Worm (Caenorhabditis elegans) whole organism, L1 larva: ENCODE results near the gene srj-33.

Experiments
- C04F5.9 ChIP-seq: sonication (generic microtip); optimal IDR thresholded peaks from 2 replicates; lab custom pipeline; 2016; ENCODE audit warnings: missing genetic modification characterization, missing compliant biosample characterization
- C16A3.4 ChIP-seq: fragments of 150-350 bp; optimal IDR thresholded peaks from 2 replicates; lab custom pipeline; 2014; ENCODE audit warnings: missing biosample characterization, missing genetic modification characterization
- F16B12.6 ChIP-seq: fragments of 150-350 bp; optimal IDR thresholded peaks from 2 replicates; lab custom pipeline; 2014; ENCODE audit warnings: missing biosample characterization, missing genetic modification characterization
- Y116A8C.19 ChIP-seq: sonication (generic microtip); optimal IDR thresholded peaks from 2 replicates; lab custom pipeline; 2016; ENCODE audit warnings: missing compliant biosample characterization, missing genetic modification characterization, borderline replicate concordance
- alr-1 ChIP-seq: fragments of 200-800 bp; sonication (Bioruptor generic); optimal IDR thresholded peaks from 2 replicates; lab custom pipeline; 2018; ENCODE audit warnings: borderline replicate concordance, mild to moderate bottlenecking, missing genetic modification characterization, missing compliant biosample characterization
- ama-1 ChIP-seq: fragments of 150-350 bp; optimal IDR thresholded peaks from 2 replicates; lab custom pipeline; 2014
- blmp-1 ChIP-seq: fragments of 150-350 bp; optimal IDR thresholded peaks from 2 replicates; lab custom pipeline; 2014; ENCODE audit warnings: missing biosample characterization, missing genetic modification characterization
- ceh-8 ChIP-seq: fragments of 200-800 bp; sonication (Bioruptor generic); optimal IDR thresholded peaks from 2 replicates; lab custom pipeline; 2018; ENCODE audit warnings: mild to moderate bottlenecking, missing genetic modification characterization, moderate library complexity, missing compliant biosample characterization
- ceh-88 ChIP-seq: fragments of 200-800 bp; sonication (Bioruptor generic); IDR thresholded peaks from 2 replicates; pipeline ENCODE4 v1.3.6; 2022; ENCODE audit warnings: missing genetic modification characterization, missing compliant biosample characterization
- ceh-90 ChIP-seq: sonication (generic microtip); optimal IDR thresholded peaks from 2 replicates; lab custom pipeline; 2016; ENCODE audit warnings: missing genetic modification characterization, missing compliant biosample characterization
- dpl-1 ChIP-seq, 3 experiments: fragments of 150-350 bp in 2 of 3; sonication (generic microtip) in 1 of 3; optimal IDR thresholded peaks; 2 replicates each; lab custom pipeline; 2014 to 2017; ENCODE audit warnings: missing biosample characterization in 3 of 3, missing genetic modification characterization in 3 of 3, missing genetic modification reagents in 3 of 3
- efl-3 ChIP-seq: fragments of 200-800 bp; sonication (Bioruptor generic); optimal IDR thresholded peaks from 2 replicates; lab custom pipeline; 2018; ENCODE audit warnings: mild to moderate bottlenecking, missing genetic modification characterization, missing compliant biosample characterization
- ets-5 ChIP-seq: fragments of 200-800 bp; sonication (Bioruptor generic); IDR thresholded peaks from 2 replicates; pipeline ENCODE4 v1.3.6; 2022; ENCODE audit warnings: missing genetic modification characterization, missing compliant biosample characterization
- fkh-10 ChIP-seq: sonication (generic microtip); optimal IDR thresholded peaks from 2 replicates; lab custom pipeline; 2017; ENCODE audit warnings: missing biosample characterization, missing genetic modification reagents, missing genetic modification characterization
- fos-1 ChIP-seq: fragments of 150-350 bp; optimal IDR thresholded peaks from 2 replicates; lab custom pipeline; 2014; ENCODE audit warnings: missing biosample characterization, missing genetic modification characterization
- grh-1 ChIP-seq: fragments of 200-800 bp; sonication (Bioruptor generic); IDR thresholded peaks from 2 replicates; pipeline ENCODE4 v1.3.6; 2022; ENCODE audit warnings: missing genetic modification reagents, missing genetic modification characterization, missing compliant biosample characterization
- hpl-2 ChIP-seq: fragments of 150-350 bp; optimal IDR thresholded peaks from 2 replicates; lab custom pipeline; 2014; ENCODE audit warnings: missing biosample characterization, missing genetic modification reagents, missing genetic modification characterization
- irx-1 ChIP-seq: sonication (generic microtip); optimal IDR thresholded peaks from 2 replicates; lab custom pipeline; 2016; ENCODE audit warnings: missing genetic modification characterization, missing compliant biosample characterization
- lin-13 ChIP-seq: fragments of 150-350 bp; optimal IDR thresholded peaks from 2 replicates; lab custom pipeline; 2014; ENCODE audit warnings: missing biosample characterization, missing genetic modification reagents, missing genetic modification characterization
- lin-15B ChIP-seq: fragments of 150-350 bp; sonication (generic microtip); optimal IDR thresholded peaks from 3 replicates; lab custom pipeline; 2014; ENCODE audit warnings: missing biosample characterization, missing genetic modification characterization
- lin-35 ChIP-seq, 2 experiments: fragments of 150-350 bp; optimal IDR thresholded peaks; 2 replicates each; lab custom pipeline; 2014; ENCODE audit warnings: missing biosample characterization in 2 of 2, missing genetic modification characterization in 2 of 2, missing genetic modification reagents in 2 of 2
- lsy-2 ChIP-seq, 2 experiments: fragments of 150-350 bp; optimal IDR thresholded peaks; 2 replicates each; lab custom pipeline; 2014; ENCODE audit warnings: missing biosample characterization in 2 of 2, missing genetic modification characterization in 2 of 2
- mdl-1 ChIP-seq, 2 experiments: fragments of 150-350 bp; optimal IDR thresholded peaks; 2 replicates each; lab custom pipeline; 2014 to 2017; ENCODE audit warnings: missing biosample characterization in 2 of 2, missing genetic modification characterization in 2 of 2, inconsistent platforms in 1 of 2
- mef-2 ChIP-seq: fragments of 150-350 bp; optimal IDR thresholded peaks from 2 replicates; lab custom pipeline; 2014; ENCODE audit warnings: missing biosample characterization, missing genetic modification characterization
- mep-1 ChIP-seq: fragments of 150-350 bp; optimal IDR thresholded peaks from 2 replicates; lab custom pipeline; 2014; ENCODE audit warnings: missing biosample characterization, missing genetic modification characterization
- nhr-12 ChIP-seq: sonication (generic microtip); optimal IDR thresholded peaks from 2 replicates; lab custom pipeline; 2017; ENCODE audit warnings: missing biosample characterization, missing genetic modification characterization
- nhr-19 ChIP-seq: fragments of 200-800 bp; sonication (Bioruptor generic); conservative IDR thresholded peaks from 2 replicates; pipeline ENCODE4 v1.3.6; 2022; ENCODE audit warnings: missing genetic modification characterization, missing compliant biosample characterization
- nhr-20 ChIP-seq: sonication (generic microtip); optimal IDR thresholded peaks from 2 replicates; lab custom pipeline; 2016; ENCODE audit warnings: mild to moderate bottlenecking, missing genetic modification characterization, missing compliant biosample characterization
- nhr-237 ChIP-seq: fragments of 150-350 bp; optimal IDR thresholded peaks from 2 replicates; lab custom pipeline; 2014; ENCODE audit warnings: missing biosample characterization, missing genetic modification characterization
- nhr-47 ChIP-seq: sonication (generic microtip); optimal IDR thresholded peaks from 2 replicates; lab custom pipeline; 2016; ENCODE audit warnings: mild to moderate bottlenecking, missing genetic modification characterization, moderate library complexity, missing compliant biosample characterization
- nhr-76 ChIP-seq: sonication (generic microtip); optimal IDR thresholded peaks from 2 replicates; lab custom pipeline; 2017; ENCODE audit warnings: missing biosample characterization, missing genetic modification characterization
- nhr-77 ChIP-seq: fragments of 150-350 bp; optimal IDR thresholded peaks from 2 replicates; lab custom pipeline; 2014; ENCODE audit warnings: missing biosample characterization, missing genetic modification characterization
- pax-3 ChIP-seq: fragments of 200-800 bp; sonication (Bioruptor generic); optimal IDR thresholded peaks from 2 replicates; lab custom pipeline; 2018; ENCODE audit warnings: mild to moderate bottlenecking, missing genetic modification characterization, moderate library complexity, missing compliant biosample characterization
- rnt-1 ChIP-seq: sonication (generic microtip); optimal IDR thresholded peaks from 2 replicates; lab custom pipeline; 2016; ENCODE audit warnings: mild to moderate bottlenecking, missing genetic modification characterization, moderate library complexity, missing compliant biosample characterization
- snu-23 ChIP-seq: sonication (generic microtip); optimal IDR thresholded peaks from 2 replicates; lab custom pipeline; 2016; ENCODE audit warnings: missing genetic modification characterization, missing compliant biosample characterization
- sox-4 ChIP-seq: sonication (generic microtip); optimal IDR thresholded peaks from 2 replicates; lab custom pipeline; 2016; ENCODE audit warnings: missing genetic modification characterization, missing compliant biosample characterization
- sptf-1 ChIP-seq: fragments of 150-350 bp; optimal IDR thresholded peaks from 2 replicates; lab custom pipeline; 2014; ENCODE audit warnings: missing biosample characterization, missing genetic modification characterization
- swsn-7 ChIP-seq: sonication (generic microtip); optimal IDR thresholded peaks from 2 replicates; lab custom pipeline; 2016; ENCODE audit warnings: missing genetic modification characterization, missing compliant biosample characterization
- tlp-1 ChIP-seq: fragments of 150-350 bp; optimal IDR thresholded peaks from 2 replicates; lab custom pipeline; 2014; ENCODE audit warnings: missing biosample characterization, missing genetic modification characterization
- unc-130 ChIP-seq: fragments of 150-350 bp; optimal IDR thresholded peaks from 2 replicates; lab custom pipeline; 2017; ENCODE audit warnings: missing biosample characterization, missing genetic modification characterization, inconsistent platforms
- unc-62 ChIP-seq: fragments of 150-350 bp; optimal IDR thresholded peaks from 2 replicates; lab custom pipeline; 2014; ENCODE audit warnings: missing biosample characterization, missing genetic modification reagents, missing genetic modification characterization
- xbp-1 ChIP-seq: sonication (generic microtip); optimal IDR thresholded peaks from 2 replicates; lab custom pipeline; 2016; ENCODE audit warnings: missing genetic modification characterization, missing compliant biosample characterization
- zag-1 ChIP-seq: fragments of 150-350 bp; optimal IDR thresholded peaks from 2 replicates; lab custom pipeline; 2014; ENCODE audit warnings: missing biosample characterization, missing genetic modification characterization
- ztf-11 ChIP-seq, 2 experiments: sonication (generic microtip); optimal IDR thresholded peaks; 2 replicates each; lab custom pipeline; 2016 to 2017; ENCODE audit warnings: missing genetic modification characterization in 2 of 2, missing biosample characterization in 1 of 2, missing compliant biosample characterization in 1 of 2
- ztf-4 ChIP-seq: fragments of 150-350 bp; optimal IDR thresholded peaks from 2 replicates; lab custom pipeline; 2014; ENCODE audit warnings: missing biosample characterization, missing genetic modification characterization

Gene srj-33

DNA sequence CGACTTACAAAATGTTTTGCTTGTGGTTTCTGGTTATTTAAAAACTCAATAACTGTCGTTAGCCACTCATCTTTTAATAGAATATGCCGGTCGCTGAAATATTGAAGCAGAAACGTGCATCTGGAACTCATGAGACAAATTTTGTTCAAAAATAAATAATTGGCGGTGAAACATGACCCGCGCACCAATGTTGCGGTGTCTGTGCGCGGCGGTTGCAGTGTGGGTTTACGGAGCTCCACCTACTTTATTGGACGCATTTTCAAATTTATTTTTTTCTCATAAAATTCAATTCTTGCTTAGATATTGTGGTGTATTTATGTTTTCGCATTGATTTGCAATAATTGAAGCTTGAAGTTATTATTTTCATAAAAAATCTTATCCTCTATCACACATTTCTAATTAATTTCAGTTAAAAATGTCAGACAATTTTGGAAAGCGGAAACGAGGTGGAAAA, 6.7 kb downstream of the srj-33 start, which contains the start of the genes rmh-2 and suds-3 (continued):
- no peak for TF ChIP-seq nhr-12
- TF ChIP-seq lin-13 (GFP tag; lab: Kevin White, UChicago): no peak
- TF ChIP-seq C16A3.4 (tag; lab: Kevin White, UChicago): peak; percentile 53
- no peak for TF ChIP-seq alr-1 (tag; lab: Kevin White, UChicago)
- peak in 1 of 2 experiments; percentile 69 for TF ChIP-seq lsy-2 (tag; optimal IDR thresholded peaks at IDR 0.05; lab: Kevin White, UChicago)
- TF ChIP-seq ceh-8: no peak
- TF ChIP-seq nhr-237 (tag; lab: Kevin White, UChicago): no peak
- no peak for TF ChIP-seq sox-4 (tag; lab: Kevin White, UChicago)
- no peak for TF ChIP-seq mef-2 (tag; lab: Kevin White, UChicago)
- TF ChIP-seq mep-1 (tag; lab: Kevin White, UChicago): no peak
- TF ChIP-seq ceh-88 (GFP tag; lab: Robert Waterston, UW): no peak
- TF ChIP-seq efl-3 (GFP tag; lab: Kevin White, UChicago): no peak
- no peak for TF ChIP-seq ztf-11 (tag; optimal IDR thresholded peaks at IDR 0.05; lab: Kevin White, UChicago)
- TF ChIP-seq Y116A8C.19 (tag; lab: Kevin White, UChicago): no peak
- no peak for TF ChIP-seq fos-1 (tag; lab: Kevin White, UChicago)
- no peak for TF ChIP-seq unc-62 (GFP tag; lab: Kevin White, UChicago)
- TF ChIP-seq dpl-1 (GFP tag; optimal IDR thresholded peaks at IDR 0.05; lab: Kevin White, UChicago): peak; percentile 72 to 87 (median 82)
- TF ChIP-seq ceh-90: no peak
- peak; percentile 20 for TF ChIP-seq swsn-7 (tag; lab: Kevin White, UChicago)
- TF ChIP-seq mdl-1 (tag; optimal IDR thresholded peaks at IDR 0.05; lab: Kevin White, UChicago): peak in 1 of 2 experiments; percentile 16
- TF ChIP-seq snu-23 (GFP tag; lab: Kevin White, UChicago): no peak
- TF ChIP-seq lin-15B (tag; lab: Kevin White, UChicago): peak; percentile 39
- peak; percentile 9 for TF ChIP-seq unc-130 (tag; lab: Kevin White, UChicago)
- TF ChIP-seq zag-1 (tag; lab: Kevin White, UChicago): no peak
- TF ChIP-seq lin-35 (GFP tag; optimal IDR thresholded peaks at IDR 0.05; lab: Kevin White, UChicago): peak; percentile 69 to 92
- no peak for TF ChIP-seq pax-3
- TF ChIP-seq irx-1 (tag; lab: Kevin White, UChicago): no peak
- TF ChIP-seq grh-1 (GFP tag; lab: Robert Waterston, UW): no peak
- no peak for TF ChIP-seq ama-1 (lab: Kevin White, UChicago)
- TF ChIP-seq C04F5.9 (tag; lab: Kevin White, UChicago): no peak
- TF ChIP-seq nhr-20 (tag; lab: Kevin White, UChicago): peak; percentile 31
- TF ChIP-seq tlp-1 (tag; lab: Kevin White, UChicago): no peak
- peak; percentile 1 for TF ChIP-seq blmp-1 (tag; lab: Kevin White, UChicago)
- TF ChIP-seq ets-5: no peak
- TF ChIP-seq nhr-77 (tag; lab: Kevin White, UChicago): no peak
- no peak for TF ChIP-seq sptf-1
- TF ChIP-seq nhr-47 (tag; lab: Kevin White, UChicago): no peak
- no peak for TF ChIP-seq nhr-76 (tag; lab: Kevin White, UChicago)
- peak; percentile 26 for TF ChIP-seq xbp-1 (tag; lab: Kevin White, UChicago)
- TF ChIP-seq hpl-2: no peak
- TF ChIP-seq nhr-19 (GFP tag; lab: Robert Waterston, UW): no peak
- no peak for TF ChIP-seq fkh-10
- no peak for TF ChIP-seq ztf-4 (tag; lab: Kevin White, UChicago)
- peak; percentile 69 for TF ChIP-seq rnt-1
- no peak for TF ChIP-seq F16B12.6 (tag; lab: Kevin White, UChicago)
